Fruit fly (Drosophila melanogaster) whole organism, adult: ENCODE data around the gene CG32091.
A peak's percentile ranks its signal among the peaks of the same experiment; 100 is the strongest.
"Not testable (repeated sequence)": the region's sequence is repeated elsewhere in the genome, so short reads cannot be mapped to it uniquely, and the experiment has no call there.

Experiments used
- CG11617 ChIP-seq: fragments of 200-800 bp; sonication (Bioruptor generic); optimal IDR thresholded peaks from 2 replicates; lab custom pipeline; 2017; ENCODE audit warnings: mild to moderate bottlenecking, missing biosample characterization, missing genetic modification reagents, missing genetic modification characterization
- CG12768 ChIP-seq: fragments of 200-800 bp; sonication (Bioruptor generic); optimal IDR thresholded peaks from 2 replicates; lab custom pipeline; 2017; ENCODE audit warnings: missing biosample characterization, missing genetic modification characterization, mild to moderate bottlenecking, moderate library complexity, missing genetic modification reagents
- CG14711 ChIP-seq: fragments of 200-800 bp; sonication (Bioruptor generic); optimal IDR thresholded peaks from 2 replicates; lab custom pipeline; 2018; ENCODE audit warnings: missing biosample characterization, mild to moderate bottlenecking, missing genetic modification characterization, moderate library complexity
- CG1620 ChIP-seq: fragments of 200-800 bp; sonication (Bioruptor generic); optimal IDR thresholded peaks from 2 replicates; lab custom pipeline; 2016; ENCODE audit warnings: missing biosample characterization, missing genetic modification characterization
- CG33017 ChIP-seq: fragments of 200-800 bp; sonication (Bioruptor generic); optimal IDR thresholded peaks from 2 replicates; lab custom pipeline; 2018; ENCODE audit warnings: missing biosample characterization, mild to moderate bottlenecking, missing genetic modification characterization, moderate library complexity
- CG5204 ChIP-seq: fragments of 200-800 bp; sonication (Bioruptor generic); optimal IDR thresholded peaks from 2 replicates; lab custom pipeline; 2016; ENCODE audit warnings: missing biosample characterization, missing genetic modification characterization
- CG7045 ChIP-seq: fragments of 200-800 bp; sonication (Bioruptor generic); optimal IDR thresholded peaks from 2 replicates; lab custom pipeline; 2017; ENCODE audit warnings: missing biosample characterization, mild to moderate bottlenecking, missing genetic modification characterization
- CG7101 ChIP-seq: fragments of 200-800 bp; sonication (Bioruptor generic); optimal IDR thresholded peaks from 2 replicates; lab custom pipeline; 2018; ENCODE audit warnings: missing biosample characterization, mild to moderate bottlenecking, missing genetic modification characterization, moderate library complexity
- Clk ChIP-seq: fragments of 200-800 bp; sonication (Bioruptor generic); optimal IDR thresholded peaks from 2 replicates; lab custom pipeline; 2017; ENCODE audit warnings: missing biosample characterization, missing genetic modification characterization
- Crg-1 ChIP-seq: fragments of 200-800 bp; sonication (Bioruptor generic); optimal IDR thresholded peaks from 2 replicates; lab custom pipeline; 2016; ENCODE audit warnings: missing biosample characterization, missing genetic modification characterization
- Hr96 ChIP-seq: fragments of 200-800 bp; sonication (Bioruptor generic); optimal IDR thresholded peaks from 2 replicates; lab custom pipeline; 2016; ENCODE audit warnings: missing biosample characterization, missing genetic modification characterization
- Mnt ChIP-seq: fragments of 200-800 bp; sonication (Bioruptor generic); optimal IDR thresholded peaks from 2 replicates; lab custom pipeline; 2016; ENCODE audit warnings: missing biosample characterization, mild to moderate bottlenecking, missing genetic modification characterization
- bab1 ChIP-seq: fragments of 200-800 bp; sonication (Bioruptor generic); optimal IDR thresholded peaks from 3 replicates; lab custom pipeline; 2019; ENCODE audit warnings: missing biosample characterization, mild to moderate bottlenecking, missing genetic modification characterization, moderate library complexity
- cic ChIP-seq: fragments of 200-800 bp; sonication (Bioruptor generic); optimal IDR thresholded peaks from 2 replicates; lab custom pipeline; 2017; ENCODE audit warnings: missing biosample characterization, mild to moderate bottlenecking, missing genetic modification characterization, moderate library complexity
- cnc ChIP-seq, 2 experiments: fragments of >200 bp; optimal IDR thresholded peaks; 2 replicates each; lab custom pipeline; 2017
- kay ChIP-seq: fragments of 200-800 bp; sonication (Bioruptor generic); peaks from one replicate; lab custom pipeline; 2016; ENCODE audit warnings: missing biosample characterization, missing genetic modification characterization, borderline replicate concordance
- ovo ChIP-seq: fragments of 200-800 bp; sonication (Bioruptor generic); optimal IDR thresholded peaks from 2 replicates; lab custom pipeline; 2016; ENCODE audit warnings: missing biosample characterization, missing genetic modification characterization
- pad ChIP-seq: fragments of 200-800 bp; sonication (Bioruptor generic); optimal IDR thresholded peaks from 3 replicates; lab custom pipeline; 2017; ENCODE audit warnings: missing biosample characterization, missing genetic modification characterization, mild to moderate bottlenecking, moderate library complexity, missing genetic modification reagents
- tj ChIP-seq: fragments of 200-800 bp; sonication (Bioruptor generic); optimal IDR thresholded peaks from 3 replicates; lab custom pipeline; 2017; ENCODE audit warnings: missing biosample characterization, mild to moderate bottlenecking, missing genetic modification characterization, moderate library complexity
- toe ChIP-seq: fragments of 200-800 bp; sonication (Bioruptor generic); optimal IDR thresholded peaks from 2 replicates; lab custom pipeline; 2016; ENCODE audit warnings: missing biosample characterization, missing genetic modification characterization

Gene CG32091

dm6 chr3L:11589395-11589794 is 41.8 kb upstream of the CG32091 start, which contains the start of gene CG7377:
Gene CG7377 (plus strand): TSS chr3L:11589695.
- TF ChIP-seq Hr96 (GFP tag; lab: Kevin White, UChicago); Clk (GFP tag; lab: Kevin White, UChicago); CG7101 (tag; lab: Kevin White, UChicago): not testable (repeated sequence)

DNA sequence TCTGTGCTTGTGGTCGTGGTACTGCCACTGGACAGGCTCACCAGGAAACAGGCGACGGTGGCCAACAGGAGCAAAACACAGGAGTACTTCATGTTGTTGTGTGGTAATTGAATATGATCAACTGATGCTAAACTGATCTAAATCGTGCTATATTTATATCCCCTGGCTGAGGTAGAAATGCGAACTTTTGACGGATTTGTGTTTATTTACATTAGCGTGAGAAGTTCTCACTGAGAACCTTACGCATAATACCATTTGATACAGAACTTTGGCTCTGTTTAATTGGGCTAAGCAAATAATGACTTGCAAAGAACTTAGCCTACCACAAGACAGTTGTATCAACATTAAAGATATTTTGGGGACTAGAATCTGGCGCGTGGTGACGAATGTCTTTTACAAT is 40.1 kb upstream of the CG32091 start, which contains the start of gene CG33268:
CG33268 (minus strand) TSS at position 101 of the 400 bp plus-strand sequence.
- TF ChIP-seq CG7101 (tag; lab: Kevin White, UChicago) = no peak
- no peak for TF ChIP-seq CG5204 (GFP tag; lab: Kevin White, UChicago)
- no peak for TF ChIP-seq CG12768 (GFP tag; lab: Kevin White, UChicago)
- no peak for TF ChIP-seq Hr96 (GFP tag; lab: Kevin White, UChicago)
- no peak for TF ChIP-seq Crg-1
- TF ChIP-seq kay = no peak
- TF ChIP-seq ovo = no peak

- no peak for TF ChIP-seq pad (GFP tag; lab: Kevin White, UChicago)
- TF ChIP-seq bab1 (GFP tag; lab: Kevin White, UChicago) = no peak
- TF ChIP-seq tj (GFP tag; lab: Kevin White, UChicago) = no peak
- no peak for TF ChIP-seq cnc (optimal IDR thresholded peaks at IDR 0.05; lab: Kevin White, UChicago)
- TF ChIP-seq CG1620 (GFP tag; lab: Kevin White, UChicago) = no peak
- TF ChIP-seq CG33017 = no peak
- TF ChIP-seq CG5204 (GFP tag; lab: Kevin White, UChicago) = no peak
- no peak for TF ChIP-seq CG7101 (tag; lab: Kevin White, UChicago)
- no peak for TF ChIP-seq ovo
- TF ChIP-seq toe (GFP tag; lab: Kevin White, UChicago) = no peak
- TF ChIP-seq Clk (GFP tag; lab: Kevin White, UChicago) = no peak
- no peak for TF ChIP-seq CG7045
- TF ChIP-seq kay = no peak
- TF ChIP-seq cic = no peak
- TF ChIP-seq CG11617 = no peak
- no peak for TF ChIP-seq Crg-1
Measured at dm6 chr3L:11591803-11592202, 39.4 kb upstream of the CG32091 start.

DNA sequence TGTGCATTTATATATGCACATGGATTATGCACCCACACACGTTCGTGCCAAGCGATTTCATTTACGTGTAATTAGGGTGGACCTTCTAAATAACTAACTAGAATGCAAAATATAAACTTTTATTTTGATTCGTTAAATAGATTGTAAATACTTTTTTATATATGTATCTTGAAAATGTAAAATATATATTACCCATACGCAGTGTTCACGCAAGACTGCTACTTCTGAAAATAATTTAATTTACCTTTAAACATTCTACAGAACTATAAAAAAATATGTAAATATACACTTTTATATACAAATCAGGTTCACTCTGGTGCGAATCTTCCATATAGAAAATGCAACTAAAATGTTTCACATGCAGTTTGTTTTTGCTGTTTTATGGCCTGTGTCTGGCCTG is 37.4 kb upstream of the CG32091 start:
- peak; percentile 22 for TF ChIP-seq CG11617
- TF ChIP-seq CG5204 (GFP tag; lab: Kevin White, UChicago) = no peak
- TF ChIP-seq Clk (GFP tag; lab: Kevin White, UChicago) = no peak
- TF ChIP-seq Mnt = no peak
- peak; percentile 35 for TF ChIP-seq CG7101 (tag; lab: Kevin White, UChicago)
- no peak for TF ChIP-seq Crg-1
- TF ChIP-seq CG14711 (tag; lab: Kevin White, UChicago) = peak; percentile 9
- peak; percentile 66 for TF ChIP-seq CG7045
- TF ChIP-seq pad (GFP tag; lab: Kevin White, UChicago) = no peak
- TF ChIP-seq cnc (optimal IDR thresholded peaks at IDR 0.05; lab: Kevin White, UChicago) = no peak
- TF ChIP-seq ovo = no peak
- no peak for TF ChIP-seq Hr96 (GFP tag; lab: Kevin White, UChicago)
- no peak for TF ChIP-seq cic
- no peak for TF ChIP-seq CG1620 (GFP tag; lab: Kevin White, UChicago)
- peak; percentile 62 for TF ChIP-seq CG12768 (GFP tag; lab: Kevin White, UChicago)
- TF ChIP-seq kay = no peak
- TF ChIP-seq toe (GFP tag; lab: Kevin White, UChicago) = no peak
- TF ChIP-seq CG33017 = peak; percentile 81
- TF ChIP-seq tj (GFP tag; lab: Kevin White, UChicago) = no peak
- TF ChIP-seq bab1 (GFP tag; lab: Kevin White, UChicago) = no peak

- TF ChIP-seq bab1 (GFP tag; lab: Kevin White, UChicago) (no peak), CG5204 (GFP tag; lab: Kevin White, UChicago) (no peak), CG33017 (no peak), CG7101 (tag; lab: Kevin White, UChicago) (no peak), cnc (optimal IDR thresholded peaks at IDR 0.05; lab: Kevin White, UChicago) (no peak), Hr96 (GFP tag; lab: Kevin White, UChicago) (no peak), tj (GFP tag; lab: Kevin White, UChicago) (no peak)
Measured at dm6 chr3L:11596585-11597252, 34.5 kb upstream of the CG32091 start, which contains the start of gene CG7368. Gene CG7368 (plus strand): TSS chr3L:11597202.

dm6 chr3L:11599255-11599654 is 31.9 kb upstream of the CG32091 start:
- TF ChIP-seq Mnt = no peak
- TF ChIP-seq CG11617 = peak; percentile 33
- TF ChIP-seq CG33017 = peak; percentile 48
- peak; percentile 5 for TF ChIP-seq tj (GFP tag; lab: Kevin White, UChicago)
- peak; percentile 14 for TF ChIP-seq CG5204 (GFP tag; lab: Kevin White, UChicago)
- TF ChIP-seq Crg-1 = no peak
- TF ChIP-seq bab1 (GFP tag; lab: Kevin White, UChicago) = no peak
- TF ChIP-seq CG7101 (tag; lab: Kevin White, UChicago) = peak; percentile 0
- TF ChIP-seq CG12768 (GFP tag; lab: Kevin White, UChicago) = no peak
- TF ChIP-seq CG7045 = peak; percentile 64

DNA sequence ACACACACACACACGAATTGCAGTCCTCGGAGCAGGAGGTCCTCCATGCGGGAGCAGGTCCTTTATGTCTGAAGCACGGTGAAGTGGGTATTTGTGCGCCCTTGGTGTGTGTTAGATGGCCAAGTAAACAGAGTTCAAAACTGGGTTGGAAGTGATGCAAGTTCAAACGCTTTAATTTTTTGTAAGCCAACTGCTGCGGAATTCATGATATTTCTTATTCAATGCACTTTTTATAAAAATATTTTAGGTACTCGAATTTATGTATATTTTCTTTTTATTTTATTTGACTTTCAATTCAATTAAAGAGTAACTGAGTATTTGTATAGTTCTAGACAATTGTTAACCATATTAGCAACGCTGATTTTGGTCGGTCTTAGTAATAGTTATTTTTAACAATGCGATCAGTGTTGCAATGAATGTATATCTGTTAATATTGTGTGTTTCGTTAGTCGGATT is 31.2 kb upstream of the CG32091 start, which contains the start of the genes CG14137 and CG46394:
CG14137 (minus strand) TSS at position 101 of the 456 bp plus-strand sequence.
CG46394 (plus strand) TSS at position 406 of the 456 bp plus-strand sequence.
- no peak for TF ChIP-seq CG7101 (tag; lab: Kevin White, UChicago)
- no peak for TF ChIP-seq cnc (optimal IDR thresholded peaks at IDR 0.05; lab: Kevin White, UChicago)
- no peak for TF ChIP-seq pad (GFP tag; lab: Kevin White, UChicago)
- TF ChIP-seq ovo = no peak
- TF ChIP-seq toe (GFP tag; lab: Kevin White, UChicago) = no peak
- TF ChIP-seq bab1 (GFP tag; lab: Kevin White, UChicago) = no peak
- TF ChIP-seq tj (GFP tag; lab: Kevin White, UChicago) = no peak
